Worm (Caenorhabditis elegans): ENCODE measurements around the gene frm-10.

DNA sequence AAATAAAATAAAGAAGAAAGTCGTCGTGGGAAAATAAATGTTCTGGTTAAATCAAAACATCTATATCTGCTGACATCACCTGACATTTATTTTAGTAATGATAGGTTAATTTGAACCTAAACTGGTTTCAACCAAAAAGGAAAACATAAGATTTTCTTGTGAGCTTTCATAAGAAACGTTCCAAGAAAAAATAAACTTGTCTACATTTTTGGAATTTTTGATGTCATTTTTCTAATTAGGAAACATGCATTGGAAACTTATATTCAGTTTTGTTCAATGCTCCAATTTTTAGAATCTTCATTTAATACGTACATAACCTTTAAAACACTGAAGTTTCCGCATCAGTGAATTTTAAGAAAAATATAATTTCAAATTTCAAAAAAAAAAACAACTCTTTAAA is 22.7 kb downstream of the frm-10 start:
- TF ChIP-seq ztf-16 (tag; optimal IDR thresholded peaks at IDR 0.05) (no peak), F13H6.1 (tag; optimal IDR thresholded peaks at IDR 0.05) (no peak), sox-4 (tag; optimal IDR thresholded peaks at IDR 0.05) (no peak), C38D4.7 (GFP tag; optimal IDR thresholded peaks at IDR 0.05) (no peak), ama-1 (optimal IDR thresholded peaks at IDR 0.05) (no peak), ceh-31 (tag; optimal IDR thresholded peaks at IDR 0.05) (no peak), fkh-10 (GFP tag; optimal IDR thresholded peaks at IDR 0.05) (no peak), rnt-1 (tag; optimal IDR thresholded peaks at IDR 0.05) (no peak), gmeb-2 (tag; optimal IDR thresholded peaks at IDR 0.05) (no peak), dmd-4 (tag; optimal IDR thresholded peaks at IDR 0.05; ENCODE audit: borderline replicate concordance) (no peak), pha-2 (tag; optimal IDR thresholded peaks at IDR 0.05) (no peak), elt-4 (tag; optimal IDR thresholded peaks at IDR 0.05) (no peak), ceh-2 (tag; optimal IDR thresholded peaks at IDR 0.05) (no peak)
